Worm (Caenorhabditis elegans) whole organism, L1 larva: ENCODE measurements around the gene F29C12.6.
A peak's percentile ranks its signal among the peaks of the same experiment; 100 is the strongest.

Experiments used
- C34B4.2 ChIP-seq: sonication (generic microtip); optimal IDR thresholded peaks from 2 replicates; lab custom pipeline; 2017; ENCODE audit warnings: mild to moderate bottlenecking, missing genetic modification characterization, missing compliant biosample characterization
- F16B12.6 ChIP-seq: fragments of 150-350 bp; optimal IDR thresholded peaks from 2 replicates; lab custom pipeline; 2014; ENCODE audit warnings: missing biosample characterization, missing genetic modification characterization
- blmp-1 ChIP-seq: fragments of 150-350 bp; optimal IDR thresholded peaks from 2 replicates; lab custom pipeline; 2014; ENCODE audit warnings: missing biosample characterization, missing genetic modification characterization
- ceh-63 ChIP-seq: fragments of 200-800 bp; sonication (Bioruptor generic); optimal IDR thresholded peaks from 2 replicates; lab custom pipeline; 2018; ENCODE audit warnings: mild to moderate bottlenecking, missing genetic modification characterization, missing compliant biosample characterization
- ceh-90 ChIP-seq: sonication (generic microtip); optimal IDR thresholded peaks from 2 replicates; lab custom pipeline; 2016; ENCODE audit warnings: missing genetic modification characterization, missing compliant biosample characterization
- efl-1 ChIP-seq, 4 experiments: fragments of 150-350 bp; optimal IDR thresholded peaks in 3 of 4; peaks in 1 of 4; 1 replicate in 1 of 4; 2 replicates in 3 of 4; lab custom pipeline; 2014; ENCODE audit warnings: missing biosample characterization in 2 of 4, missing genetic modification characterization in 2 of 4, missing genetic modification reagents in 2 of 4
- egl-27 ChIP-seq, 2 experiments: fragments of 150-350 bp in 1 of 2; sonication (generic microtip); optimal IDR thresholded peaks; 3 replicates each; lab custom pipeline; 2017 to 2018; ENCODE audit warnings: missing biosample characterization in 2 of 2, missing genetic modification characterization in 2 of 2, missing genetic modification reagents in 2 of 2
- elt-3 ChIP-seq, 6 experiments: fragments of 150-350 bp in 1 of 6; sonication (generic microtip); optimal IDR thresholded peaks; 2 replicates each; lab custom pipeline; 2017 to 2018; ENCODE audit warnings: missing biosample characterization in 6 of 6, missing genetic modification characterization in 6 of 6, inconsistent platforms in 1 of 6
- ets-5 ChIP-seq: fragments of 200-800 bp; sonication (Bioruptor generic); IDR thresholded peaks from 2 replicates; pipeline ENCODE4 v1.3.6; 2022; ENCODE audit warnings: missing genetic modification characterization, missing compliant biosample characterization
- fos-1 ChIP-seq: fragments of 150-350 bp; optimal IDR thresholded peaks from 2 replicates; lab custom pipeline; 2014; ENCODE audit warnings: missing biosample characterization, missing genetic modification characterization
- irx-1 ChIP-seq: sonication (generic microtip); optimal IDR thresholded peaks from 2 replicates; lab custom pipeline; 2016; ENCODE audit warnings: missing genetic modification characterization, missing compliant biosample characterization
- isw-1 ChIP-seq: fragments of 200-800 bp; sonication (Bioruptor generic); IDR thresholded peaks from 2 replicates; pipeline ENCODE4 v1.3.6; 2022; ENCODE audit warnings: missing genetic modification characterization, missing compliant biosample characterization
- jun-1 ChIP-seq: fragments of 150-350 bp; optimal IDR thresholded peaks from 2 replicates; lab custom pipeline; 2014; ENCODE audit warnings: missing biosample characterization, missing genetic modification reagents, missing genetic modification characterization
- lin-14 ChIP-seq: fragments of 200-800 bp; sonication (Bioruptor generic); optimal IDR thresholded peaks from 2 replicates; lab custom pipeline; 2018; ENCODE audit warnings: mild to moderate bottlenecking, missing genetic modification characterization, moderate library complexity, missing compliant biosample characterization
- lin-15B ChIP-seq: fragments of 150-350 bp; sonication (generic microtip); optimal IDR thresholded peaks from 3 replicates; lab custom pipeline; 2014; ENCODE audit warnings: missing biosample characterization, missing genetic modification characterization
- lin-39 ChIP-seq: fragments of 150-350 bp; optimal IDR thresholded peaks from 2 replicates; lab custom pipeline; 2014; ENCODE audit warnings: missing biosample characterization, missing genetic modification reagents, missing genetic modification characterization
- lir-3 ChIP-seq: sonication (generic microtip); optimal IDR thresholded peaks from 2 replicates; lab custom pipeline; 2016; ENCODE audit warnings: mild to moderate bottlenecking, missing genetic modification characterization, moderate library complexity, missing compliant biosample characterization; ENCODE audit not compliant: poor library complexity
- lsy-2 ChIP-seq, 2 experiments: fragments of 150-350 bp; optimal IDR thresholded peaks; 2 replicates each; lab custom pipeline; 2014; ENCODE audit warnings: missing biosample characterization in 2 of 2, missing genetic modification characterization in 2 of 2
- mdl-1 ChIP-seq, 2 experiments: fragments of 150-350 bp; optimal IDR thresholded peaks; 2 replicates each; lab custom pipeline; 2014 to 2017; ENCODE audit warnings: missing biosample characterization in 2 of 2, missing genetic modification characterization in 2 of 2, inconsistent platforms in 1 of 2
- nhr-12 ChIP-seq: sonication (generic microtip); optimal IDR thresholded peaks from 2 replicates; lab custom pipeline; 2017; ENCODE audit warnings: missing biosample characterization, missing genetic modification characterization
- nhr-20 ChIP-seq: sonication (generic microtip); optimal IDR thresholded peaks from 2 replicates; lab custom pipeline; 2016; ENCODE audit warnings: mild to moderate bottlenecking, missing genetic modification characterization, missing compliant biosample characterization
- nhr-71 ChIP-seq: sonication (generic microtip); optimal IDR thresholded peaks from 2 replicates; lab custom pipeline; 2016; ENCODE audit warnings: mild to moderate bottlenecking, missing genetic modification characterization, moderate library complexity, missing compliant biosample characterization
- nhr-76 ChIP-seq: sonication (generic microtip); optimal IDR thresholded peaks from 2 replicates; lab custom pipeline; 2017; ENCODE audit warnings: missing biosample characterization, missing genetic modification characterization
- nhr-77 ChIP-seq: fragments of 150-350 bp; optimal IDR thresholded peaks from 2 replicates; lab custom pipeline; 2014; ENCODE audit warnings: missing biosample characterization, missing genetic modification characterization
- nhr-84 ChIP-seq: sonication (generic microtip); optimal IDR thresholded peaks from 2 replicates; lab custom pipeline; 2017; ENCODE audit warnings: missing biosample characterization, missing genetic modification characterization
- nhr-85 ChIP-seq: sonication (generic microtip); peaks from one replicate; lab custom pipeline; 2016; ENCODE audit warnings: missing genetic modification characterization, inconsistent platforms, missing compliant biosample characterization
- rnt-1 ChIP-seq: sonication (generic microtip); optimal IDR thresholded peaks from 2 replicates; lab custom pipeline; 2016; ENCODE audit warnings: mild to moderate bottlenecking, missing genetic modification characterization, moderate library complexity, missing compliant biosample characterization
- snpc-4 ChIP-seq: fragments of 150-350 bp; optimal IDR thresholded peaks from 2 replicates; lab custom pipeline; 2014; ENCODE audit warnings: missing biosample characterization, missing genetic modification characterization
- sox-4 ChIP-seq: sonication (generic microtip); optimal IDR thresholded peaks from 2 replicates; lab custom pipeline; 2016; ENCODE audit warnings: missing genetic modification characterization, missing compliant biosample characterization
- sup-37 ChIP-seq: fragments of 200-800 bp; sonication (Bioruptor generic); optimal IDR thresholded peaks from 2 replicates; lab custom pipeline; 2018; ENCODE audit warnings: mild to moderate bottlenecking, missing genetic modification characterization, missing compliant biosample characterization
- swsn-7 ChIP-seq: sonication (generic microtip); optimal IDR thresholded peaks from 2 replicates; lab custom pipeline; 2016; ENCODE audit warnings: missing genetic modification characterization, missing compliant biosample characterization
- tlp-1 ChIP-seq: fragments of 150-350 bp; optimal IDR thresholded peaks from 2 replicates; lab custom pipeline; 2014; ENCODE audit warnings: missing biosample characterization, missing genetic modification characterization
- unc-130 ChIP-seq: fragments of 150-350 bp; optimal IDR thresholded peaks from 2 replicates; lab custom pipeline; 2017; ENCODE audit warnings: missing biosample characterization, missing genetic modification characterization, inconsistent platforms
- xbp-1 ChIP-seq: sonication (generic microtip); optimal IDR thresholded peaks from 2 replicates; lab custom pipeline; 2016; ENCODE audit warnings: missing genetic modification characterization, missing compliant biosample characterization
- zag-1 ChIP-seq: fragments of 150-350 bp; optimal IDR thresholded peaks from 2 replicates; lab custom pipeline; 2014; ENCODE audit warnings: missing biosample characterization, missing genetic modification characterization
- zip-4 ChIP-seq: fragments of 200-800 bp; sonication (Bioruptor generic); optimal IDR thresholded peaks from 2 replicates; lab custom pipeline; 2018; ENCODE audit warnings: mild to moderate bottlenecking, missing genetic modification characterization, moderate library complexity, missing compliant biosample characterization
- ztf-4 ChIP-seq: fragments of 150-350 bp; optimal IDR thresholded peaks from 2 replicates; lab custom pipeline; 2014; ENCODE audit warnings: missing biosample characterization, missing genetic modification characterization

Gene F29C12.6

DNA sequence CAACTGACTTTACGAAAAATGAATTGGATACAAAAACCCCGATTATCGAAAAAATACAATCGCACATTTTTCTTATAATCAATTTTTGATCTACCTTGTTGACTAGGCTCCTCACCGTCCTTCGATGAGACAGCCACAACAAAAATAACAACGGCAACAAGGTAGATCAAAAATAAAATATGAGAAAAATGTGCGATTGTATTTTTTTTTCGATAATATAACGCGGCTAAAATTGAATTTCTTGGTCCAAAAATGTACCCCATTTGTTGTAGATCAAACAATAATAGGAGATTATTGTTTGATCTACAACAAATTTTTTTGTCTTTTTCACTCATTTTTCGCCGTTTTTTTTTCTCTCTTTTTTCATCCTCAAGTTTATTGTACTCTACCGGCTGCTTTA is 874 bp downstream of the F29C12.6 start:
- TF ChIP-seq egl-27 (tag; optimal IDR thresholded peaks at IDR 0.05; lab: Kevin White, UChicago) = no peak
- no peak for TF ChIP-seq sup-37
- no peak for TF ChIP-seq ceh-63 (GFP tag; lab: Kevin White, UChicago)
- no peak for TF ChIP-seq xbp-1 (tag; lab: Kevin White, UChicago)
- TF ChIP-seq fos-1 (tag; lab: Kevin White, UChicago) = no peak
- TF ChIP-seq lsy-2 (tag; optimal IDR thresholded peaks at IDR 0.05; lab: Kevin White, UChicago) = no peak
- TF ChIP-seq lin-39 = no peak
- TF ChIP-seq irx-1 = no peak
- TF ChIP-seq lin-14 (GFP tag; lab: Kevin White, UChicago) = no peak
- no peak for TF ChIP-seq zag-1
- no peak for TF ChIP-seq isw-1 (GFP tag; lab: Robert Waterston, UW)
- TF ChIP-seq nhr-76 (tag; lab: Kevin White, UChicago) = no peak
- no peak for TF ChIP-seq efl-1 (optimal IDR thresholded peaks at IDR 0.05; lab: Kevin White, UChicago)
- TF ChIP-seq efl-1 (GFP tag; optimal IDR thresholded peaks at IDR 0.05 in 1 of 2; lab: Kevin White, UChicago) = no peak
- no peak for TF ChIP-seq tlp-1 (tag; lab: Kevin White, UChicago)
- no peak for TF ChIP-seq nhr-71 (tag; lab: Kevin White, UChicago)
- no peak for TF ChIP-seq swsn-7 (tag; lab: Kevin White, UChicago)
- no peak for TF ChIP-seq sox-4

ce11 chrII:13139573-13139972 is 9.9 kb downstream of the F29C12.6 start:
- TF ChIP-seq sup-37 (no peak), efl-1 (optimal IDR thresholded peaks at IDR 0.05; lab: Kevin White, UChicago) (no peak), efl-1 (GFP tag; optimal IDR thresholded peaks at IDR 0.05 in 1 of 2; lab: Kevin White, UChicago) (peak in 1 of 2 experiments; percentile 13)

ce11 chrII:13142372-13142771 is 12.7 kb downstream of the F29C12.6 start:
- no peak for TF ChIP-seq ztf-4 (tag; lab: Kevin White, UChicago)
- TF ChIP-seq lir-3 (tag; lab: Kevin White, UChicago) = no peak
- no peak for TF ChIP-seq nhr-84 (tag; lab: Kevin White, UChicago)
- TF ChIP-seq nhr-85 (tag; lab: Kevin White, UChicago) = peak; percentile 13
- TF ChIP-seq lin-39 = no peak
- TF ChIP-seq ceh-90 = no peak
- TF ChIP-seq zip-4 (GFP tag; lab: Kevin White, UChicago) = no peak

- TF ChIP-seq F16B12.6 (tag; lab: Kevin White, UChicago) (no peak), mdl-1 (tag; optimal IDR thresholded peaks at IDR 0.05; lab: Kevin White, UChicago) (peak in 1 of 2 experiments; percentile 36), sox-4 (no peak), unc-130 (tag; lab: Kevin White, UChicago) (peak; percentile 22), blmp-1 (tag; lab: Kevin White, UChicago) (peak; percentile 77), efl-1 (optimal IDR thresholded peaks at IDR 0.05; lab: Kevin White, UChicago) (no peak), efl-1 (GFP tag; optimal IDR thresholded peaks at IDR 0.05 in 1 of 2; lab: Kevin White, UChicago) (peak in 1 of 2 experiments; percentile 77), rnt-1 (no peak), tlp-1 (tag; lab: Kevin White, UChicago) (no peak), zag-1 (no peak), nhr-12 (no peak), lsy-2 (tag; optimal IDR thresholded peaks at IDR 0.05; lab: Kevin White, UChicago) (no peak), ets-5 (GFP tag; lab: Robert Waterston, UW) (no peak), elt-3 (tag; optimal IDR thresholded peaks at IDR 0.05; lab: Kevin White, UChicago) (peak in 1 of 6 experiments; percentile 82), snpc-4 (no peak), lin-15B (tag; lab: Kevin White, UChicago) (no peak), nhr-77 (tag; lab: Kevin White, UChicago) (no peak), C34B4.2 (tag; lab: Kevin White, UChicago) (no peak)
Observed at ce11 chrII:13145204-13145603, 15.5 kb downstream of the F29C12.6 start, which contains the start of gene mltn-1. Gene mltn-1 (minus strand): TSS chrII:13145225.

- TF ChIP-seq nhr-20 (tag; lab: Kevin White, UChicago) (peak; percentile 11), nhr-85 (tag; lab: Kevin White, UChicago) (peak; percentile 62), lsy-2 (tag; optimal IDR thresholded peaks at IDR 0.05; lab: Kevin White, UChicago) (peak in 1 of 2 experiments; percentile 19), jun-1 (tag; lab: Kevin White, UChicago) (no peak), elt-3 (tag; optimal IDR thresholded peaks at IDR 0.05; lab: Kevin White, UChicago) (peak in 2 of 6 experiments; percentile 7 to 88), ztf-4 (tag; lab: Kevin White, UChicago) (no peak), blmp-1 (tag; lab: Kevin White, UChicago) (peak; percentile 90)
Observed at ce11 chrII:13148247-13148646, 18.5 kb downstream of the F29C12.6 start.
